Fruit fly (Drosophila melanogaster): Measurements from ENCODE around the gene MESK4.
A peak's percentile ranks its signal among the peaks of the same experiment; 100 is the strongest.
"Not testable (repeated sequence)": the region's sequence is repeated elsewhere in the genome, so short reads cannot be mapped to it uniquely, and the experiment has no call there.

MESK4 gene

DNA sequence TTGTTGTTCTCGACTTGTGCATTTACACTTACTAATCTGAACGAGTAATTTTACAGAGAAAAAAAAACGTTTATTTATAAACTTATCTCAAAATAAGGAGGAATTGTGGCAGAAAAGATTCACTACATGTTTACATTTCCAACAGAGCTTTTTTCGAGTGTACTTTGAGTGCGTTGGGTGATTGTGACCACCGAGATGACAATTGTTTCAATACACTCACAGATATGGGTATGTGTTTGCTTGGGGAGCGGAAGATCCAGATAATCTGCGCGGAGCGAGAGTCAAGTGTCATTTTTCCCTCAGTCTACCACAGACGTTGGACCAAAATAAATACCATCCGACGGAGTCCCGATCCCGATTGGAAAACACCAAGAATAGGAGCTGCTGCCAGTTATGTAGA lies at the start of gene MESK4:
Gene MESK4 (plus strand): TSS at position 301 of the 400 bp plus-strand sequence.
- TF ChIP-seq gl (tag; optimal IDR thresholded peaks at IDR 0.05); CG34367 (tag; optimal IDR thresholded peaks at IDR 0.05); CG4496 (GFP tag; IDR thresholded peaks at IDR 0.05): not testable (repeated sequence)

DNA sequence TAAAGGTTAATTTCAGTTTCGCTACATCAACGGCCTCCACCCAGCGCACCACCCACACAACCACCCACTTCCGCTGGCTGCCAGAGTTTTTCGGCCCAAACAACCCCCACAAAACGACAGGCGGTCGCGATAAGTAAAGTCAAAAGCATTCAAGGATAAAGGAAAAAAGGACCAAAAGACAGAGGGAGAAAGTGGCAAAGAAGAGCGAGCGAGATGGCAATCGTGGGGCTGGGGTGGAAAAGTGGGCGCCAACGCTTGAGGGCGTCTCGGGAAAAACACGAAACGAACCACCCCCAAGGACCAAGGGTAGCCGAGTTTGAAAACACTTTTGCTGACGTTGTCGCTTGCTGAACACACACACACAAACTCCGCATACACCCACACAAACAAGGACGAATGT lies 48.1 kb upstream of the MESK4 start:
- no peak for TF ChIP-seq CG34367 (tag; optimal IDR thresholded peaks at IDR 0.05)
- TF ChIP-seq rn (GFP tag; IDR thresholded peaks at IDR 0.05) = no peak
- no peak for TF ChIP-seq CG4496 (GFP tag; IDR thresholded peaks at IDR 0.05)
- TF ChIP-seq CG13204 (GFP tag; optimal IDR thresholded peaks at IDR 0.05) = no peak

DNA sequence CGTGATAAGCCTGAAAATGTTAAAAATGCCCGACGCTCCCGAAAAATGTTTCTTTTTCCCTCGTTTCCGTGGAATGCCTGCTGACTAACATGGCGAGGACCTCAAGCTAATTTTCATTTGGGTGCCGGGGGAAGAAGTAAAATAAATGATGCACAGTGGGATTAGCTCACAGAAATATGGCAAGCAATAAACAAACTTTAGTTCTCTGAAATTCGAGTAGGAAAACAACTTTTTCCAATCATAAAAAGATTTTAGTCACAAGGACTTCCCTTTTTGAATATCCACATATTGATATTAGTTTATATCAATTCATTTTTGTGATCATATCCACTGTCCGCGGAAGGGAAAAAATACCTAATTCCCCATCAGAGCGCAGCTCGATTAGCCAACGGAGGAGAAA lies 47.3 kb upstream of the MESK4 start:
- peak; percentile 27 for TF ChIP-seq CG8159 (tag; optimal IDR thresholded peaks at IDR 0.05)
- TF ChIP-seq CG12605 (GFP tag; IDR thresholded peaks at IDR 0.05) = no peak
- TF ChIP-seq CG14655 (GFP tag; optimal IDR thresholded peaks at IDR 0.05) = peak; percentile 35

DNA sequence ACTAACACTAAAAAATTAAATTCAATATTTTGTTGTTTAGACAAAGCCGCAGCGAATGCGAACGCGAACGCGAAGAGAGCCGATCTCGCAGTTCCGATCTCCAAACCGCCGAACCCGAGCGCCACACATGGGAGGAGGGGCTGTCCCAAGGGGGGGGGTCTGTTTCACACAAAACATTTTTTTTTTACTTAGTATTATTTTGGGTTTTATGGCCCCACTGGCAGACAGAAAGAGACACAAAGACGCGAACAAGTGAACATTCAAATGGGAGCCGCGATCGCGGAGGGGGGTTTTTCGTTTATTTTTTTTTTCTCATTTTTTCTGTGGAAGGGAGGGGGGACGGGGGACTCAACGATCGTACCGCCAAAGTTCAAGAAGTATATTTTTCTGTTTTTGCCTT lies 44.3 kb upstream of the MESK4 start:
- TF ChIP-seq CG13204 (GFP tag; optimal IDR thresholded peaks at IDR 0.05) (no peak), CG10348 (GFP tag; IDR thresholded peaks at IDR 0.05) (no peak), EcR (GFP tag; optimal IDR thresholded peaks at IDR 0.05) (no peak), Pif1A (GFP tag; optimal IDR thresholded peaks at IDR 0.05) (no peak), gl (tag; optimal IDR thresholded peaks at IDR 0.05) (no peak), CG32121 (GFP tag; IDR thresholded peaks at IDR 0.05) (no peak), CG9948 (tag; optimal IDR thresholded peaks at IDR 0.05) (no peak), Pif1B (GFP tag; optimal IDR thresholded peaks at IDR 0.05) (no peak), CG15710 (tag; optimal IDR thresholded peaks at IDR 0.05) (no peak), Snoo (tag; optimal IDR thresholded peaks at IDR 0.05) (no peak), CG17806 (tag; optimal IDR thresholded peaks at IDR 0.05) (no peak)

DNA sequence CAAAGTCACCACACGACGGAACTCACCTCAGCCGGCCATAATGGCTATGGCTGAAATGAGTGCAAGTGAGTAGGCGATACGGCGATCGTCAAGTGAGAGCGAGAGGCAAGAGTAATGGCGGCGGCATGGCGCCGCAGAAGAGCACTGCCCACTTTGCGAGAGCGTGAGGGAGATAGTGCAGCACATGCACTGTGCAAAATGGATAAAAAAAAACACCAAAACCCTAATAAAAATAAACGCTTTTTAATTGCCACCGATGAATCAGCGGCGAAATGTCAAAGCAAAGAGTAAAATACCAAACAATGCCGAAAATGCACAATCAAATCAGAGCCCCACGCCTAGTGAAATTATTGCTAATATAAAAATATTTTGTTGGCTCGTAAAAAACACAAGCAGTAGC lies 39.9 kb upstream of the MESK4 start:
- TF ChIP-seq D1 (tag; optimal IDR thresholded peaks at IDR 0.05) (peak; percentile 12), CG8159 (tag; optimal IDR thresholded peaks at IDR 0.05) (peak; percentile 20), CG15710 (tag; optimal IDR thresholded peaks at IDR 0.05) (peak; percentile 23), rn (GFP tag; IDR thresholded peaks at IDR 0.05) (peak; percentile 5; the same call in 1 of the 2 replicates), CG10348 (GFP tag; IDR thresholded peaks at IDR 0.05) (no peak), Pif1B (GFP tag; optimal IDR thresholded peaks at IDR 0.05) (no peak), CG13204 (GFP tag; optimal IDR thresholded peaks at IDR 0.05) (no peak), Snoo (tag; optimal IDR thresholded peaks at IDR 0.05) (no peak), CG34367 (tag; optimal IDR thresholded peaks at IDR 0.05) (peak; percentile 22), CG4496 (GFP tag; IDR thresholded peaks at IDR 0.05) (peak; percentile 84), gl (tag; optimal IDR thresholded peaks at IDR 0.05) (peak; percentile 28), CG32121 (GFP tag; IDR thresholded peaks at IDR 0.05) (peak; percentile 20; the same call in 1 of the 2 replicates), CG8301 (tag; optimal IDR thresholded peaks at IDR 0.05) (peak; percentile 21), CG12605 (GFP tag; IDR thresholded peaks at IDR 0.05) (peak; percentile 21; the same call in 1 of the 2 replicates), EcR (GFP tag; optimal IDR thresholded peaks at IDR 0.05) (no peak), Pif1A (GFP tag; optimal IDR thresholded peaks at IDR 0.05) (peak; percentile 3), CG9948 (tag; optimal IDR thresholded peaks at IDR 0.05) (no peak), fd96Ca (GFP tag; IDR thresholded peaks at IDR 0.05) (peak; percentile 85), CG17806 (tag; optimal IDR thresholded peaks at IDR 0.05) (no peak), Ets98B (GFP tag; IDR thresholded peaks at IDR 0.05) (no peak; the same call in 1 of the 2 replicates), CG14655 (GFP tag; optimal IDR thresholded peaks at IDR 0.05) (peak; percentile 40)

DNA sequence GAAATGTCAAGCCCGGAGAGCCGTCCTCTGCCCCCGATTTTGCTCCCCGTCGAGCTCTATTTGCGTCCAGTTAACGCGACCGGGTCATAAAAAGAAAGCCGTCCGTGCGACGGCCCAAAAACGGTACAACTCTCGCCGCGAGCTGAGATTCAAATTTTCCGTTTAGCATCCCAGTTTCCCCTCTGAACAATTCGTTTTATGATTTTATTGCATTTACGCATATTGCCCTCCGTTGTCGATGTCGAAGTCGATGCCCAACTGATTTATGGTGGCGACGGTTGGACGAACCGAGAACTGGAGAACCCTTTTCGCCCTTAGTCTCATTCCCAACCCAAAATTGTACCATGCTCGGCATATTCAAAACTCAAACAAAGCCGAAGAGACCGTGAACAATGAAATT lies 37.2 kb upstream of the MESK4 start:
- TF ChIP-seq CG12605 (GFP tag; IDR thresholded peaks at IDR 0.05) (no peak), CG14655 (GFP tag; optimal IDR thresholded peaks at IDR 0.05) (no peak), gl (tag; optimal IDR thresholded peaks at IDR 0.05) (no peak)

DNA sequence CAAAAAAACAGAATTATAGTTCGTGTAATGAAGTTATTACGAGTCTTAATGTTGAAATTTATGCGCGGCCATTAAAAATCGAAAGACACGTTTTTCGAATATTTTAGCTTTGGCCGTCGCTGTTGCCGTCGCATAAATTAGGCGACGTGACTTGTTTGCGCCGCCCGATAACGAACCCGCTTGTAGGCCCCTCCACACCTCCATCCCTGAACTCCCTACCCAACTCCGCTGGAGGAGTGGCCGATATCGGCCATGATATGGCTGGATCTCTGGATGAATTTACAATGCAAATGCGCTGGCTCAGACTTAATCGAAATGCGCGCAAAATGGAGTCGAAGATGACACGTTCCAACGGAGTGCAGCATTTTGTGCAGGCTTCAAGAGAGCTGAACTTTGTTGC lies 34.2 kb upstream of the MESK4 start:
- no peak for TF ChIP-seq CG12605 (GFP tag; IDR thresholded peaks at IDR 0.05)
- no peak for TF ChIP-seq CG14655 (GFP tag; optimal IDR thresholded peaks at IDR 0.05)
- TF ChIP-seq Pif1B (GFP tag; optimal IDR thresholded peaks at IDR 0.05) = no peak
- TF ChIP-seq Snoo (tag; optimal IDR thresholded peaks at IDR 0.05) = no peak
- TF ChIP-seq rn (GFP tag; IDR thresholded peaks at IDR 0.05) = no peak
- no peak for TF ChIP-seq CG10348 (GFP tag; IDR thresholded peaks at IDR 0.05)
- no peak for TF ChIP-seq CG4496 (GFP tag; IDR thresholded peaks at IDR 0.05)
- TF ChIP-seq CG32121 (GFP tag; IDR thresholded peaks at IDR 0.05) = no peak
- TF ChIP-seq Ets98B (GFP tag; IDR thresholded peaks at IDR 0.05) = no peak
- no peak for TF ChIP-seq CG34367 (tag; optimal IDR thresholded peaks at IDR 0.05)
- no peak for TF ChIP-seq fd96Ca (GFP tag; IDR thresholded peaks at IDR 0.05)
- TF ChIP-seq CG13204 (GFP tag; optimal IDR thresholded peaks at IDR 0.05) = no peak
- no peak for TF ChIP-seq D1 (tag; optimal IDR thresholded peaks at IDR 0.05)
- no peak for TF ChIP-seq CG8301 (tag; optimal IDR thresholded peaks at IDR 0.05)
- no peak for TF ChIP-seq CG17806 (tag; optimal IDR thresholded peaks at IDR 0.05)
- TF ChIP-seq Pif1A (GFP tag; optimal IDR thresholded peaks at IDR 0.05) = no peak
- no peak for TF ChIP-seq gl (tag; optimal IDR thresholded peaks at IDR 0.05)
- TF ChIP-seq CG9948 (tag; optimal IDR thresholded peaks at IDR 0.05) = no peak
- no peak for TF ChIP-seq CG15710 (tag; optimal IDR thresholded peaks at IDR 0.05)
- TF ChIP-seq CG8159 (tag; optimal IDR thresholded peaks at IDR 0.05) = no peak

Measured in whole organism, pupa.